Worm (Caenorhabditis elegans) whole organism, L4 larva: ENCODE data around the gene rpl-23.
A peak's percentile ranks its signal among the peaks of the same experiment; 100 is the strongest.

Experiments
- D1046.2 ChIP-seq: fragments of 200-800 bp; sonication (Bioruptor generic); IDR thresholded peaks from 2 replicates; pipeline ENCODE4 v1.3.6; 2022; ENCODE audit warnings: missing genetic modification characterization, missing compliant biosample characterization
- F44E2.7 ChIP-seq: fragments of 200-800 bp; sonication (Bioruptor generic); IDR thresholded peaks from 2 replicates; pipeline ENCODE4 v2.1.2; 2022; ENCODE audit warnings: missing genetic modification characterization, missing compliant biosample characterization
- R02D3.7 ChIP-seq: fragments of 150-350 bp; sonication (generic microtip); optimal IDR thresholded peaks from 3 replicates; lab custom pipeline; 2014; ENCODE audit warnings: missing biosample characterization, missing genetic modification characterization
- T20F7.1 ChIP-seq: fragments of 200-800 bp; sonication (Bioruptor generic); optimal IDR thresholded peaks from 2 replicates; lab custom pipeline; 2018; ENCODE audit warnings: mild to moderate bottlenecking, missing genetic modification characterization, missing compliant biosample characterization
- T26A8.4 ChIP-seq: fragments of 200-800 bp; sonication (Bioruptor generic); IDR thresholded peaks from 2 replicates; pipeline ENCODE4 v1.3.6; 2022; ENCODE audit warnings: missing genetic modification characterization, missing compliant biosample characterization
- Y48G9A.11 ChIP-seq: fragments of 200-800 bp; sonication (Bioruptor generic); IDR thresholded peaks from 2 replicates; pipeline ENCODE4 v1.3.6; 2022; ENCODE audit warnings: missing genetic modification reagents, missing genetic modification characterization, missing compliant biosample characterization
- Y5F2A.4 ChIP-seq: fragments of 200-800 bp; sonication (Bioruptor generic); optimal IDR thresholded peaks from 2 replicates; lab custom pipeline; 2018; ENCODE audit warnings: mild to moderate bottlenecking, missing genetic modification characterization, missing compliant biosample characterization
- arid-1 ChIP-seq: fragments of 200-800 bp; sonication (Bioruptor generic); conservative IDR thresholded peaks from 2 replicates; pipeline ENCODE4 v1.3.6; 2022; ENCODE audit warnings: missing genetic modification reagents, missing genetic modification characterization, missing compliant biosample characterization
- ceh-44 ChIP-seq: fragments of 200-800 bp; sonication (Bioruptor generic); IDR thresholded peaks from 2 replicates; pipeline ENCODE4 v1.3.6; 2022; ENCODE audit warnings: missing genetic modification reagents, missing genetic modification characterization, missing compliant biosample characterization
- ces-1 ChIP-seq: fragments of 150-350 bp; sonication (generic microtip); optimal IDR thresholded peaks from 4 replicates; lab custom pipeline; 2014; ENCODE audit warnings: missing biosample characterization, missing genetic modification reagents, missing genetic modification characterization
- daf-12 ChIP-seq: fragments of 150-350 bp; optimal IDR thresholded peaks from 2 replicates; lab custom pipeline; 2014; ENCODE audit warnings: missing biosample characterization, missing genetic modification reagents, missing genetic modification characterization
- daf-16 ChIP-seq, 3 experiments: sonication (generic microtip); optimal IDR thresholded peaks; 2 replicates each; lab custom pipeline; 2016 to 2017; ENCODE audit warnings: missing genetic modification characterization in 3 of 3, missing genetic modification reagents in 3 of 3, mild to moderate bottlenecking in 2 of 3, missing compliant biosample characterization in 2 of 3, missing biosample characterization in 1 of 3, moderate library complexity in 1 of 3
- daf-8 ChIP-seq: fragments of 200-800 bp; sonication (Bioruptor generic); IDR thresholded peaks from 2 replicates; pipeline ENCODE4 v1.3.6; 2022; ENCODE audit warnings: missing genetic modification characterization, missing compliant biosample characterization
- dmd-9 ChIP-seq: fragments of 200-800 bp; sonication (Bioruptor generic); IDR thresholded peaks from 2 replicates; pipeline ENCODE4 v1.3.6; 2022; ENCODE audit warnings: missing genetic modification reagents, missing genetic modification characterization, missing compliant biosample characterization
- duxl-1 ChIP-seq: sonication (generic microtip); optimal IDR thresholded peaks from 2 replicates; lab custom pipeline; 2016; ENCODE audit warnings: mild to moderate bottlenecking, missing genetic modification characterization, moderate library complexity, missing compliant biosample characterization; ENCODE audit not compliant: poor library complexity
- dve-1 ChIP-seq: sonication (generic microtip); optimal IDR thresholded peaks from 2 replicates; lab custom pipeline; 2017; ENCODE audit warnings: antibody characterized with exemption, mild to moderate bottlenecking, missing genetic modification characterization, missing compliant biosample characterization; ENCODE audit not compliant: insufficient read depth
- hlh-11 ChIP-seq: fragments of 200-800 bp; sonication (Bioruptor generic); optimal IDR thresholded peaks from 2 replicates; lab custom pipeline; 2018; ENCODE audit warnings: mild to moderate bottlenecking, missing genetic modification characterization, missing compliant biosample characterization
- lim-7 ChIP-seq: fragments of 200-800 bp; sonication (Bioruptor generic); IDR thresholded peaks from 2 replicates; pipeline ENCODE4 v1.3.6; 2022; ENCODE audit warnings: missing genetic modification characterization, missing compliant biosample characterization
- lin-13 ChIP-seq: fragments of 150-350 bp; optimal IDR thresholded peaks from 2 replicates; lab custom pipeline; 2014; ENCODE audit warnings: missing biosample characterization, missing genetic modification reagents, missing genetic modification characterization
- lin-15B ChIP-seq: fragments of 150-350 bp; sonication (generic microtip); optimal IDR thresholded peaks from 3 replicates; lab custom pipeline; 2014; ENCODE audit warnings: missing biosample characterization, missing genetic modification characterization
- lin-38 ChIP-seq: fragments of 200-800 bp; sonication (Bioruptor generic); IDR thresholded peaks from 2 replicates; pipeline ENCODE4 v1.3.6; 2022; ENCODE audit warnings: missing genetic modification reagents, missing genetic modification characterization, missing compliant biosample characterization
- lir-3 ChIP-seq: sonication (generic microtip); optimal IDR thresholded peaks from 2 replicates; lab custom pipeline; 2016; ENCODE audit warnings: mild to moderate bottlenecking, missing genetic modification characterization, missing compliant biosample characterization
- mdl-1 ChIP-seq, 2 experiments: fragments of 150-350 bp in 1 of 2; sonication (generic microtip) in 1 of 2; optimal IDR thresholded peaks; 2 replicates each; lab custom pipeline; 2014 to 2017; ENCODE audit warnings: missing biosample characterization in 2 of 2, missing genetic modification characterization in 2 of 2
- mdt-29 ChIP-seq: fragments of 200-800 bp; sonication (Bioruptor generic); IDR thresholded peaks from 2 replicates; pipeline ENCODE4 v1.3.6; 2022; ENCODE audit warnings: missing genetic modification reagents, missing genetic modification characterization, missing compliant biosample characterization
- mep-1 ChIP-seq: fragments of 150-350 bp; sonication (generic microtip); optimal IDR thresholded peaks from 3 replicates; lab custom pipeline; 2014; ENCODE audit warnings: missing biosample characterization, missing genetic modification characterization
- mxl-2 ChIP-seq: fragments of 200-800 bp; sonication (Bioruptor generic); conservative IDR thresholded peaks from 2 replicates; pipeline ENCODE4 v1.3.6; 2022; ENCODE audit warnings: missing genetic modification reagents, missing genetic modification characterization, missing compliant biosample characterization
- nhr-10 ChIP-seq: fragments of 150-350 bp; optimal IDR thresholded peaks from 2 replicates; lab custom pipeline; 2014; ENCODE audit warnings: missing biosample characterization, missing genetic modification characterization
- nhr-102 ChIP-seq: sonication (generic microtip); optimal IDR thresholded peaks from 2 replicates; lab custom pipeline; 2016; ENCODE audit warnings: mild to moderate bottlenecking, missing genetic modification characterization, moderate library complexity, missing compliant biosample characterization
- nhr-11 ChIP-seq: fragments of 150-350 bp; optimal IDR thresholded peaks from 2 replicates; lab custom pipeline; 2014; ENCODE audit warnings: missing biosample characterization, missing genetic modification characterization
- nhr-111 ChIP-seq: fragments of 200-800 bp; sonication (Bioruptor generic); optimal IDR thresholded peaks from 2 replicates; lab custom pipeline; 2018; ENCODE audit warnings: mild to moderate bottlenecking, missing genetic modification characterization, missing compliant biosample characterization
- nhr-42 ChIP-seq: fragments of 200-800 bp; sonication (Bioruptor generic); IDR thresholded peaks from 2 replicates; pipeline ENCODE4 v1.3.6; 2022; ENCODE audit warnings: missing genetic modification characterization, missing compliant biosample characterization
- nhr-6 ChIP-seq: fragments of 150-350 bp; optimal IDR thresholded peaks from 2 replicates; lab custom pipeline; 2014; ENCODE audit warnings: missing biosample characterization, missing genetic modification characterization
- nhr-76 ChIP-seq: fragments of 150-350 bp; optimal IDR thresholded peaks from 2 replicates; lab custom pipeline; 2014; ENCODE audit warnings: missing biosample characterization, missing genetic modification characterization
- nhr-77 ChIP-seq: fragments of 150-350 bp; optimal IDR thresholded peaks from 2 replicates; lab custom pipeline; 2014; ENCODE audit warnings: missing biosample characterization, missing genetic modification characterization
- pha-4 ChIP-seq, 2 experiments: fragments of 150-350 bp in 1 of 2; fragments of 200-800 bp in 1 of 2; sonication (Bioruptor generic) in 1 of 2; IDR thresholded peaks in 1 of 2; optimal IDR thresholded peaks in 1 of 2; 2 replicates each; pipeline versions ENCODE4 v1.3.6 to Lab custom; 2014 to 2022; ENCODE audit warnings: missing genetic modification characterization in 2 of 2, missing genetic modification reagents in 2 of 2, missing biosample characterization in 1 of 2, missing compliant biosample characterization in 1 of 2
- rbr-2 ChIP-seq: sonication (generic microtip); optimal IDR thresholded peaks from 2 replicates; lab custom pipeline; 2016; ENCODE audit warnings: missing genotype, missing genetic modification characterization, missing compliant biosample characterization
- set-16 ChIP-seq: fragments of 200-800 bp; sonication (Bioruptor generic); IDR thresholded peaks from 2 replicates; pipeline ENCODE4 v1.3.6; 2022; ENCODE audit warnings: missing genetic modification reagents, missing genetic modification characterization, missing compliant biosample characterization
- skn-1 ChIP-seq: fragments of 150-350 bp; optimal IDR thresholded peaks from 2 replicates; lab custom pipeline; 2014; ENCODE audit warnings: missing biosample characterization, missing genetic modification characterization
- snpc-1.2 ChIP-seq: fragments of 200-800 bp; sonication (Bioruptor generic); IDR thresholded peaks from 2 replicates; pipeline ENCODE4 v1.3.6; 2022; ENCODE audit warnings: missing genetic modification reagents, missing genetic modification characterization, missing compliant biosample characterization
- snpc-4 ChIP-seq: fragments of 150-350 bp; optimal IDR thresholded peaks from 2 replicates; lab custom pipeline; 2014; ENCODE audit warnings: missing biosample characterization, missing genetic modification characterization
- spr-1 ChIP-seq: sonication (generic microtip); optimal IDR thresholded peaks from 2 replicates; lab custom pipeline; 2016; ENCODE audit warnings: mild to moderate bottlenecking, missing genetic modification characterization, missing compliant biosample characterization
- spr-3 ChIP-seq: fragments of 200-800 bp; sonication (Bioruptor generic); optimal IDR thresholded peaks from 2 replicates; lab custom pipeline; 2018; ENCODE audit warnings: mild to moderate bottlenecking, missing genetic modification characterization, missing compliant biosample characterization
- unc-62 ChIP-seq, 3 experiments: fragments of 150-350 bp in 1 of 3; sonication (generic microtip); optimal IDR thresholded peaks in 2 of 3; peaks in 1 of 3; 1 replicate in 1 of 3; 2 replicates in 2 of 3; lab custom pipeline; 2014 to 2017; ENCODE audit warnings: missing biosample characterization in 3 of 3, missing genetic modification characterization in 3 of 3, missing genetic modification reagents in 3 of 3, missing genotype in 1 of 3
- zag-1 ChIP-seq: fragments of 150-350 bp; optimal IDR thresholded peaks from 2 replicates; lab custom pipeline; 2014; ENCODE audit warnings: missing biosample characterization, missing genetic modification characterization
- zfp-2 ChIP-seq: sonication (generic microtip); optimal IDR thresholded peaks from 2 replicates; lab custom pipeline; 2016; ENCODE audit warnings: mild to moderate bottlenecking, missing genetic modification characterization, missing compliant biosample characterization
- zfp-3 ChIP-seq: fragments of 200-800 bp; sonication (Bioruptor generic); conservative IDR thresholded peaks from 2 replicates; pipeline ENCODE4 v1.3.6; 2022; ENCODE audit warnings: missing genetic modification reagents, missing genetic modification characterization, missing compliant biosample characterization
- ztf-7 ChIP-seq: fragments of 150-350 bp; optimal IDR thresholded peaks from 2 replicates; lab custom pipeline; 2014; ENCODE audit warnings: missing biosample characterization, missing genetic modification characterization

Gene rpl-23

DNA sequence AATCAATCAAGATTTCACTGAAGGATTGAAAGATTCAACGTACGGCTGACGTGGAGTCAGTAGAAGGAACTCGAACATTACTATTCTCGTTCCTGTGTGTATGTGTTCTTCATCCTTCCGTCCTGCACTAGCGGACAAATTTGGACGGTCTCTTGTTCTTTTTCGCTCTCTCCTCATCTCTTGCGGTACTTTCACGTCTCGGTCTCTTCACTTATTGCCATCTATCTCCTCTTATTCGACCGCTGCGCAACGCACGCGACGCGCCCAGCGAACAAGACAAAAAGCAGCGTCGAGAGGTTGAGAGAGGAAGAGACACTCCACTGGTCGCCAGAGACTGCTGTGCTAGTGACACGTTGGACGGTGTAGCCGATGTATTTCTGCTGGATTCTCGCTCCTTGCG lies 9.5 kb upstream of the rpl-23 start (continued):
- TF ChIP-seq nhr-42 (GFP tag; lab: Robert Waterston, UW) (no peak), daf-16 (GFP tag; optimal IDR thresholded peaks at IDR 0.05; lab: Kevin White, UChicago) (no peak), daf-16 (tag; optimal IDR thresholded peaks at IDR 0.05; lab: Kevin White, UChicago) (peak; percentile 6), mdl-1 (tag; optimal IDR thresholded peaks at IDR 0.05; lab: Kevin White, UChicago) (peak; percentile 66 to 78), arid-1 (GFP tag; lab: Robert Waterston, UW) (0 out of 2 replicates have a peak, but pooled peaks have one; percentile 9), pha-4 (GFP tag; IDR thresholded peaks at IDR 0.05; lab: Robert Waterston, UW) (peak; percentile 17; the same call in 1 of the 2 replicates), pha-4 (tag; optimal IDR thresholded peaks at IDR 0.05; lab: Kevin White, UChicago) (no peak), nhr-111 (peak; percentile 3), ceh-44 (GFP tag; lab: Robert Waterston, UW) (no peak), spr-1 (tag; lab: Kevin White, UChicago) (no peak), snpc-1.2 (peak; percentile 57; the same call in 1 of the 2 replicates), D1046.2 (GFP tag; lab: Robert Waterston, UW) (0 out of 2 replicates have a peak, but pooled peaks have one; percentile 12)
- TF ChIP-seq, all 104 proteins: peak for 44

DNA sequence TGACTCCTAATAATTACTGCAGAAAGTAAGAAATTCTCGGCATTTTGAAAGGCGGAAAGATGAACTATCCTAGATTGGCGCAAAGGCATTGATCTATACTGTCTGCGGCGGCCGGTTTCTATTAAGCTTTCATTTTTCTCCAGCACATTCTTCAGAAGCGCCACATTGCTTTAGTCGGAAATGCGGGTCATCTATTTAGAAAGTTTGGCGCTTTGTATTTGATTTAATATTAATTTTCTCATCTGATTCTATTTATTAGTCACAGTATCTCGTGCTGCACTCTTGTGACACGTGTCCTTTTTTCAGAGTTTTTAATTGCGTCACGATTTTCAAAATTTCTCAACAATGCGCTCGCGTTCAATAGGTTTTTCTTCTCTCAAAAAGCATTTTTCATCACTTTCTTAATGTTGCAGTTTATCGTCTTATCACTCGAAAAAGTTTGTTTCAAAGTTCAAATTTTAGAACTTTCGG lies 9.1 kb upstream of the rpl-23 start:
- TF ChIP-seq dve-1 (tag; lab: Kevin White, UChicago) = no peak
- no peak for TF ChIP-seq Y48G9A.11 (GFP tag; lab: Robert Waterston, UW)
- TF ChIP-seq D1046.2 (GFP tag; lab: Robert Waterston, UW) = no peak
- no peak for TF ChIP-seq mdt-29 (GFP tag; lab: Robert Waterston, UW)
- no peak for TF ChIP-seq spr-3 (GFP tag; lab: Kevin White, UChicago)
- no peak for TF ChIP-seq nhr-77 (tag; lab: Kevin White, UChicago)
- TF ChIP-seq arid-1 (GFP tag; lab: Robert Waterston, UW) = no peak
- TF ChIP-seq nhr-6 (tag; lab: Kevin White, UChicago) = no peak
- no peak for TF ChIP-seq ces-1 (GFP tag; lab: Kevin White, UChicago)
- TF ChIP-seq lim-7 (GFP tag; lab: Robert Waterston, UW) = no peak
- TF ChIP-seq unc-62 (GFP tag; optimal IDR thresholded peaks at IDR 0.05 in 1 of 2; lab: Kevin White, UChicago) = peak in 1 of 2 experiments; percentile 76
- no peak for TF ChIP-seq unc-62 (tag; optimal IDR thresholded peaks at IDR 0.05; lab: Kevin White, UChicago)
- TF ChIP-seq lin-38 (GFP tag; lab: Robert Waterston, UW) = no peak
- no peak for TF ChIP-seq lir-3 (tag; lab: Kevin White, UChicago)
- no peak for TF ChIP-seq nhr-76 (tag; lab: Kevin White, UChicago)
- TF ChIP-seq nhr-11 (tag; lab: Kevin White, UChicago) = no peak
- no peak for TF ChIP-seq daf-12
- TF ChIP-seq mxl-2 (GFP tag; lab: Robert Waterston, UW) = no peak
- TF ChIP-seq snpc-4 (tag; lab: Kevin White, UChicago) = no peak
- TF ChIP-seq zfp-3 (GFP tag; lab: Robert Waterston, UW) = peak; percentile 35; the same call in 1 of the 2 replicates
- no peak for TF ChIP-seq ztf-7
- TF ChIP-seq T20F7.1 = peak; percentile 64
- no peak for TF ChIP-seq nhr-10 (tag; lab: Kevin White, UChicago)
- no peak for TF ChIP-seq set-16
- no peak for TF ChIP-seq zfp-2 (tag; lab: Kevin White, UChicago)
- no peak for TF ChIP-seq zag-1
- no peak for TF ChIP-seq nhr-111
- no peak for TF ChIP-seq spr-1 (tag; lab: Kevin White, UChicago)
- TF ChIP-seq lin-13 (GFP tag; lab: Kevin White, UChicago) = no peak
- TF ChIP-seq dmd-9 = no peak
- no peak for TF ChIP-seq mep-1 (tag; lab: Kevin White, UChicago)
- no peak for TF ChIP-seq skn-1
- TF ChIP-seq duxl-1 (tag; lab: Kevin White, UChicago) = no peak
- TF ChIP-seq daf-16 (GFP tag; optimal IDR thresholded peaks at IDR 0.05; lab: Kevin White, UChicago) = no peak
- TF ChIP-seq daf-16 (tag; optimal IDR thresholded peaks at IDR 0.05; lab: Kevin White, UChicago) = peak; percentile 8
- TF ChIP-seq rbr-2 (tag; lab: Kevin White, UChicago) = no peak
- no peak for TF ChIP-seq Y5F2A.4 (GFP tag; lab: Kevin White, UChicago)
- TF ChIP-seq nhr-102 (tag; lab: Kevin White, UChicago) = no peak
- TF ChIP-seq R02D3.7 (tag; lab: Kevin White, UChicago) = no peak
- no peak for TF ChIP-seq hlh-11 (tag; lab: Kevin White, UChicago)
- no peak for TF ChIP-seq lin-15B (tag; lab: Kevin White, UChicago)
- TF ChIP-seq T26A8.4 (GFP tag; lab: Robert Waterston, UW) = no peak
- TF ChIP-seq daf-8 (GFP tag; lab: Robert Waterston, UW) = no peak
- no peak for TF ChIP-seq F44E2.7 (GFP tag; lab: Robert Waterston, UW)
